Worm (Caenorhabditis elegans) whole organism, L4/young adult: ENCODE data around the gene JC8.7.

Experiments used
- W03F9.2 ChIP-seq: fragments of 150-350 bp; optimal IDR thresholded peaks from 2 replicates; lab custom pipeline; 2014; ENCODE audit warnings: missing biosample characterization, missing genetic modification characterization
- dao-5 ChIP-seq: sonication (generic microtip); optimal IDR thresholded peaks from 2 replicates; lab custom pipeline; 2016; ENCODE audit warnings: missing genotype, missing genetic modification characterization, moderate library complexity, missing compliant biosample characterization
- him-1 ChIP-seq: sonication (generic microtip); optimal IDR thresholded peaks from 2 replicates; lab custom pipeline; 2016; ENCODE audit warnings: missing genotype, missing genetic modification reagents, missing genetic modification characterization, missing compliant biosample characterization

The JC8.7 gene

ce11 chrIV:13299648-13300047 is 52.6 kb downstream of the JC8.7 start:
- TF ChIP-seq dao-5 (tag; lab: Kevin White, UChicago) = no peak
- TF ChIP-seq W03F9.2 (tag; lab: Kevin White, UChicago) = no peak

- TF ChIP-seq him-1 (tag; lab: Kevin White, UChicago) (no peak), dao-5 (tag; lab: Kevin White, UChicago) (no peak), W03F9.2 (tag; lab: Kevin White, UChicago) (no peak)
Measured at ce11 chrIV:13300109-13300508, 53.0 kb downstream of the JC8.7 start, which contains the start of gene kdp-1. Gene kdp-1, plus strand, starts transcription at chrIV:13300188.
